Worm (Caenorhabditis elegans) whole organism, L2 larva: Measurements from ENCODE around the gene K12H6.12.

ENCODE experiments used
- C34F6.9 ChIP-seq: fragments of 150-350 bp; optimal IDR thresholded peaks from 2 replicates; lab custom pipeline; 2014; ENCODE audit warnings: missing biosample characterization, missing genetic modification characterization
- F13H6.1 ChIP-seq: sonication (generic microtip); optimal IDR thresholded peaks from 2 replicates; lab custom pipeline; 2016; ENCODE audit warnings: missing genetic modification characterization, missing compliant biosample characterization
- R02D3.7 ChIP-seq: fragments of 150-350 bp; optimal IDR thresholded peaks from 2 replicates; lab custom pipeline; 2014; ENCODE audit warnings: missing biosample characterization, missing genetic modification characterization
- ZK546.5 ChIP-seq: sonication (generic microtip); optimal IDR thresholded peaks from 2 replicates; lab custom pipeline; 2017; ENCODE audit warnings: missing biosample characterization, missing genetic modification characterization
- aly-2 ChIP-seq: fragments of 150-350 bp; optimal IDR thresholded peaks from 2 replicates; lab custom pipeline; 2014; ENCODE audit warnings: missing biosample characterization, missing genetic modification characterization
- ama-1 ChIP-seq: fragments of 150-350 bp; optimal IDR thresholded peaks from 2 replicates; lab custom pipeline; 2018; ENCODE audit warnings: inconsistent platforms
- blmp-1 ChIP-seq: sonication (generic microtip); optimal IDR thresholded peaks from 2 replicates; lab custom pipeline; 2017; ENCODE audit warnings: missing genetic modification characterization, mild to moderate bottlenecking, missing compliant biosample characterization, antibody characterized with exemption, moderate library complexity; ENCODE audit not compliant: insufficient read depth
- ceh-82 ChIP-seq: fragments of 150-350 bp; optimal IDR thresholded peaks from 2 replicates; lab custom pipeline; 2014; ENCODE audit warnings: missing biosample characterization, missing genetic modification characterization
- crh-2 ChIP-seq: sonication (generic microtip); optimal IDR thresholded peaks from 2 replicates; lab custom pipeline; 2017; ENCODE audit warnings: missing biosample characterization, missing genetic modification characterization
- egl-27 ChIP-seq: sonication (generic microtip); optimal IDR thresholded peaks from 3 replicates; lab custom pipeline; 2017; ENCODE audit warnings: missing biosample characterization, missing genetic modification reagents, missing genetic modification characterization
- elt-1 ChIP-seq: fragments of 150-350 bp; optimal IDR thresholded peaks from 2 replicates; lab custom pipeline; 2014; ENCODE audit warnings: missing biosample characterization, missing genetic modification characterization
- fos-1 ChIP-seq: fragments of 150-350 bp; optimal IDR thresholded peaks from 2 replicates; lab custom pipeline; 2014; ENCODE audit warnings: missing biosample characterization, missing genetic modification characterization
- gmeb-1 ChIP-seq: fragments of 150-350 bp; optimal IDR thresholded peaks from 2 replicates; lab custom pipeline; 2014; ENCODE audit warnings: missing biosample characterization, missing genetic modification characterization
- lin-13 ChIP-seq: fragments of 150-350 bp; optimal IDR thresholded peaks from 2 replicates; lab custom pipeline; 2014; ENCODE audit warnings: missing biosample characterization, missing genetic modification reagents, missing genetic modification characterization
- lsy-2 ChIP-seq, 2 experiments: fragments of 150-350 bp in 1 of 2; sonication (generic microtip) in 1 of 2; optimal IDR thresholded peaks; 2 replicates each; lab custom pipeline; 2014 to 2017; ENCODE audit warnings: missing biosample characterization in 2 of 2, missing genetic modification characterization in 2 of 2
- mab-5 ChIP-seq: fragments of 150-350 bp; optimal IDR thresholded peaks from 2 replicates; lab custom pipeline; 2014; ENCODE audit warnings: missing biosample characterization, missing genetic modification characterization
- mbf-1 ChIP-seq: sonication (generic microtip); optimal IDR thresholded peaks from 2 replicates; lab custom pipeline; 2017; ENCODE audit warnings: missing biosample characterization, missing genetic modification characterization
- mdl-1 ChIP-seq, 2 experiments: fragments of 150-350 bp in 1 of 2; sonication (generic microtip) in 1 of 2; optimal IDR thresholded peaks; 2 replicates each; lab custom pipeline; 2017; ENCODE audit warnings: missing biosample characterization in 2 of 2, missing genetic modification characterization in 2 of 2
- nhr-11 ChIP-seq: fragments of 150-350 bp; optimal IDR thresholded peaks from 2 replicates; lab custom pipeline; 2014; ENCODE audit warnings: missing biosample characterization, missing genetic modification characterization
- nhr-129 ChIP-seq: fragments of 150-350 bp; optimal IDR thresholded peaks from 2 replicates; lab custom pipeline; 2014; ENCODE audit warnings: missing biosample characterization, missing genetic modification characterization
- nhr-21 ChIP-seq: fragments of 150-350 bp; optimal IDR thresholded peaks from 2 replicates; lab custom pipeline; 2014; ENCODE audit warnings: missing biosample characterization, missing genetic modification characterization
- nhr-23 ChIP-seq: fragments of 150-350 bp; optimal IDR thresholded peaks from 2 replicates; lab custom pipeline; 2014; ENCODE audit warnings: missing biosample characterization, missing genetic modification reagents, missing genetic modification characterization
- nhr-237 ChIP-seq: fragments of 150-350 bp; optimal IDR thresholded peaks from 2 replicates; lab custom pipeline; 2014; ENCODE audit warnings: missing biosample characterization, missing genetic modification characterization
- nhr-25 ChIP-seq: fragments of 150-350 bp; sonication (generic microtip); optimal IDR thresholded peaks from 3 replicates; lab custom pipeline; 2014; ENCODE audit warnings: missing biosample characterization, missing genetic modification characterization
- nhr-6 ChIP-seq: fragments of 150-350 bp; optimal IDR thresholded peaks from 2 replicates; lab custom pipeline; 2014; ENCODE audit warnings: missing biosample characterization, missing genetic modification characterization
- nhr-77 ChIP-seq: fragments of 150-350 bp; optimal IDR thresholded peaks from 2 replicates; lab custom pipeline; 2014; ENCODE audit warnings: missing biosample characterization, missing genetic modification characterization
- sem-4 ChIP-seq: fragments of 150-350 bp; optimal IDR thresholded peaks from 2 replicates; lab custom pipeline; 2014; ENCODE audit warnings: missing biosample characterization, missing genetic modification reagents, missing genetic modification characterization
- skn-1 ChIP-seq: sonication (generic microtip); optimal IDR thresholded peaks from 2 replicates; lab custom pipeline; 2017; ENCODE audit warnings: missing biosample characterization, missing genetic modification characterization
- sma-3 ChIP-seq: sonication (generic microtip); optimal IDR thresholded peaks from 2 replicates; lab custom pipeline; 2016; ENCODE audit warnings: missing genetic modification reagents, missing genetic modification characterization, missing compliant biosample characterization
- sma-9 ChIP-seq, 2 experiments: fragments of 150-350 bp in 1 of 2; sonication (generic microtip) in 1 of 2; optimal IDR thresholded peaks; 2 replicates each; lab custom pipeline; 2014 to 2016; ENCODE audit warnings: missing genetic modification characterization in 2 of 2, mild to moderate bottlenecking in 1 of 2, missing biosample characterization in 1 of 2, missing compliant biosample characterization in 1 of 2, missing genetic modification reagents in 1 of 2, moderate library complexity in 1 of 2
- snpc-4 ChIP-seq: fragments of 150-350 bp; optimal IDR thresholded peaks from 2 replicates; lab custom pipeline; 2014; ENCODE audit warnings: missing biosample characterization, missing genetic modification characterization
- unc-39 ChIP-seq: fragments of 150-350 bp; optimal IDR thresholded peaks from 2 replicates; lab custom pipeline; 2014; ENCODE audit warnings: missing biosample characterization, missing genetic modification characterization
- unc-62 ChIP-seq: fragments of 150-350 bp; optimal IDR thresholded peaks from 2 replicates; lab custom pipeline; 2014; ENCODE audit warnings: missing biosample characterization, missing genetic modification reagents, missing genetic modification characterization
- zag-1 ChIP-seq: fragments of 150-350 bp; optimal IDR thresholded peaks from 2 replicates; lab custom pipeline; 2014; ENCODE audit warnings: missing biosample characterization, missing genetic modification characterization
- ztf-1 ChIP-seq: fragments of 200-800 bp; sonication (Bioruptor generic); conservative IDR thresholded peaks from 2 replicates; pipeline ENCODE4 v1.3.6; 2022; ENCODE audit warnings: missing genetic modification characterization, missing compliant biosample characterization
- ztf-4 ChIP-seq: fragments of 150-350 bp; optimal IDR thresholded peaks from 2 replicates; lab custom pipeline; 2014; ENCODE audit warnings: missing biosample characterization, missing genetic modification characterization

K12H6.12 gene

DNA sequence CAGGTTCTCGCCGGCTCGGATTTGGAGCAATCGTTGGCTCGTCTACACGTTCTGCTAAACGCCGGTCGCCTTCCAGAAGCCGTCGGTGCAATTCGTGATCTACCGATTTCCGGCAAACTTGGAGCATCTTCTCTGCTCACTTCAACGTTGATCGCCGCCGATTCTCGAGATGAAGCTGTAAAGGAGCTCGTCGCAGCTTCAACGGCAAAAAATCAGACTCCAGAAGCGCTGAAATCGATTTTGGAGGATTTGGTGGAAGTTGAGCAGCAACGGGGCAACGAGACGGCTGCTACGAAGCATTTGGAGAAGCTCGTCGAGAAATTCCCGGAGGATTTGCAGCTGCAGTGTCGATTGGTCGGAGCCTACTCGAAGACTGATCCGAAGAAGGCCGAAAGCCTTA, 16.3 kb upstream of the K12H6.12 start:
- TF ChIP-seq R02D3.7 (tag; lab: Kevin White, UChicago) = no peak
- TF ChIP-seq nhr-25 (tag; lab: Kevin White, UChicago) = no peak
- TF ChIP-seq mbf-1 (tag; lab: Kevin White, UChicago) = no peak
- TF ChIP-seq unc-39 = no peak
- TF ChIP-seq snpc-4 (tag; lab: Kevin White, UChicago) = no peak
- no peak for TF ChIP-seq nhr-237 (tag; lab: Kevin White, UChicago)
- no peak for TF ChIP-seq nhr-6 (tag; lab: Kevin White, UChicago)
- no peak for TF ChIP-seq crh-2 (tag; lab: Kevin White, UChicago)
- no peak for TF ChIP-seq fos-1 (tag; lab: Kevin White, UChicago)
- TF ChIP-seq nhr-11 (tag; lab: Kevin White, UChicago) = no peak
- TF ChIP-seq, all 48 proteins: peak for 0

DNA sequence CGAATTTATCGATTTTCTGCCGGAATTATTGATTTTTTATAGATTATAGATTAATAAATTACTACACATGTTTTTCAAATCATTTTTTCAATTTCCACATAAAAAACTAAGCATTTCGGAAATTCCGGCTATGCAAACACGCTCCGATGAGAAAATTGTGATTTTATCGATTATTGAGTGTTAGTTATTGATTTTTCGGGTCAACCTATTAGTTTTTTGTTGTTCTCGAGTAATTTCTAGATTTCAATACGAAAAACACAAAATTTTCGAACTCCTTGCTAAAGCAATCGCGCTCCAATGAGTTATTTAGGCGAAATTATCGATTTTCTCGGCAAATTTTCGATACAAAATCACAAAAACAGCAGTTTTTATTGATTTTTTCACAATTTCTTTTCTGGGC, 12.5 kb upstream of the K12H6.12 start:
- TF ChIP-seq unc-39 (no peak), ama-1 (no peak), skn-1 (tag; lab: Kevin White, UChicago) (no peak), mab-5 (tag; lab: Kevin White, UChicago) (no peak), fos-1 (tag; lab: Kevin White, UChicago) (no peak), ceh-82 (no peak), aly-2 (tag; lab: Kevin White, UChicago) (no peak)

DNA sequence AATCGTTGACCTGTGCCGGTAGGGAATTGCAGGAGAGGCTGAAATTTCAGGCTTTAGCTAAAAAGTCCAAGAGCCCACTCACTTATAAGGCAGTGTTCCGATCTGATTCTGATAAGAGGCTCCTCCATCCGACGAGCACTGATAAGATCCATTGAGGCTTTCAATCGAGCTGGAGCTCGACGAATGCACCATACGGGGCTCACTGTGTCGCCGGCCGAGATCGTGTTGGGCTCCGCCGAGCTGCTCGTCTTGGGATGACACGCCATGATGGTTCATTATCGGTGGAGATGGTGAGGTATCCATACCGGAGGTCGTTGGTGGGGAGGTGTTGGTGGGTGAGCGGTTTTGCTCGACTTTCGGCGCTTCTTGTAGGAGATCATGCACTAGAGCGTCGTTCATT, 11.5 kb upstream of the K12H6.12 start:
- TF ChIP-seq nhr-6 (tag; lab: Kevin White, UChicago) = no peak
- no peak for TF ChIP-seq aly-2 (tag; lab: Kevin White, UChicago)

DNA sequence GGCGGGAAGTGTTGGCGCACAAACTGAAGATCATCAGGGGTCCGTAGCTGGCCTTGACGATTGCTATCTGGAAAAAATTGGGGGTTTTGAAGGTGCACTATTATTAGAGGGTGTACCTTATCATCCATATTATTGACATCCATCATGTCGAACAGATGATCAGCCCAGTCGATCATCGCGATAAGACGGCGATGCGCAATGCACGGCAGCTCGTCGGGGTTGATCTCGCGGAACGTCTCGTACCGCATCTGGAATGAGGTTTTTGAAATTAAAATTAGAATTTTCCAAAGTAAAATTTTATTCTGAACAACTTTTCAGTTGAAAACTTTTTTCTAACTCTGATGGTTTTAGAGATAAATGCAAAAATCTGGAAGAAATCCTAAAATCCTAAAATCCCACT, 10.0 kb upstream of the K12H6.12 start:
- no peak for TF ChIP-seq zag-1 (tag; lab: Kevin White, UChicago)
- TF ChIP-seq sma-9 (GFP tag; optimal IDR thresholded peaks at IDR 0.05; lab: Kevin White, UChicago) = no peak
- no peak for TF ChIP-seq sma-9 (tag; optimal IDR thresholded peaks at IDR 0.05; lab: Kevin White, UChicago)
- TF ChIP-seq, all 48 proteins: peak for 0

DNA sequence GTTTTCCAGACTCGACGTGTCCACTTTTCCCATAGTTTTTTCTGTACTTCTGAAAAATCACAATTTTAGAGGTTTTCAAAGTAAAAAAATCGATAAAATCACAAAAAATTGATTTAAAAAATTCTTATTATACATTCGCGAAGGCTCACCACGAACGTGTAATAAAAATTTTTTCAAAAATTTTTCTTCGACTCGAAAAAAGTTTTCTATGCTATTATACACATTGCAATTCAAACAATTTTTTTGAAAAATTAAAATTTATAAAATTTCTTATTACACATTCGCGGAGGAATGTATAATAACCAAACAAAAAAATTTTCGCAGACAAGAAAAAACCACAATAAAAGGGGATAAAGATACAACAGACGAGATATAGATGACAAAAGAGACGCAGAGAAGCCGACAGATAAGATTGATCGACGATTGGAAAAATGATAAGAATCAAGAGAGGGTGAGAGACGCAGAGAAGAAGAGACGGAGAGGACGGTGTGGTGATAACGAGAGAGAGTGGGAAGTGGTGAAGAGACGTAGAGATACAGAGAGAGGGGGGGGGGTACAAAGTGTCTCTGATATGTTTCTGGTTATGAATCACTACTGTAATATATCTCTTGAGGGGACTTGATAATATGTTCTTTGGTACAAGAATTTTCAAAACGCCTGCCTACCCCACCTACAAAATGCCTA, 7.3 kb upstream of the K12H6.12 start, which contains the start of gene nhr-119:
nhr-119 (minus strand) TSS at position 51 of the 684 bp plus-strand sequence.
- TF ChIP-seq ztf-4 (tag; lab: Kevin White, UChicago) = peak; percentile 52
- peak; percentile 15 for TF ChIP-seq mab-5 (tag; lab: Kevin White, UChicago)
- peak; percentile 40 for TF ChIP-seq nhr-77 (tag; lab: Kevin White, UChicago)
- TF ChIP-seq sma-3 (GFP tag; lab: Kevin White, UChicago) = peak; percentile 96
- TF ChIP-seq elt-1 (tag; lab: Kevin White, UChicago) = peak; percentile 63
- TF ChIP-seq blmp-1 (tag; lab: Kevin White, UChicago) = peak; percentile 79
- TF ChIP-seq nhr-25 (tag; lab: Kevin White, UChicago) = peak; percentile 86
- no peak for TF ChIP-seq ama-1
- peak; percentile 30 for TF ChIP-seq nhr-129 (tag; lab: Kevin White, UChicago)
- TF ChIP-seq nhr-11 (tag; lab: Kevin White, UChicago) = no peak
- peak; percentile 79 for TF ChIP-seq lin-13
- TF ChIP-seq skn-1 (tag; lab: Kevin White, UChicago) = peak; percentile 46
- TF ChIP-seq mdl-1 (tag; optimal IDR thresholded peaks at IDR 0.05; lab: Kevin White, UChicago) = peak; percentile 53 to 65
- TF ChIP-seq sma-9 (GFP tag; optimal IDR thresholded peaks at IDR 0.05; lab: Kevin White, UChicago) = peak; percentile 93
- TF ChIP-seq sma-9 (tag; optimal IDR thresholded peaks at IDR 0.05; lab: Kevin White, UChicago) = no peak
- peak; percentile 44 for TF ChIP-seq nhr-6 (tag; lab: Kevin White, UChicago)
- peak; percentile 38 for TF ChIP-seq C34F6.9 (tag; lab: Kevin White, UChicago)
- no peak for TF ChIP-seq nhr-23 (tag; lab: Kevin White, UChicago)
- TF ChIP-seq ztf-1 (GFP tag; lab: Robert Waterston, UW) = no peak
- TF ChIP-seq gmeb-1 = peak; percentile 75
- peak; percentile 90 for TF ChIP-seq nhr-21 (tag; lab: Kevin White, UChicago)
- peak; percentile 77 for TF ChIP-seq egl-27 (tag; lab: Kevin White, UChicago)
- TF ChIP-seq lsy-2 (tag; optimal IDR thresholded peaks at IDR 0.05; lab: Kevin White, UChicago) = peak in 1 of 2 experiments; percentile 73
- TF ChIP-seq nhr-237 (tag; lab: Kevin White, UChicago) = no peak
- TF ChIP-seq sem-4 (tag; lab: Kevin White, UChicago) = peak; percentile 27
- no peak for TF ChIP-seq ZK546.5
- peak; percentile 85 for TF ChIP-seq F13H6.1
- TF ChIP-seq crh-2 (tag; lab: Kevin White, UChicago) = peak; percentile 66
- TF ChIP-seq unc-62 (GFP tag; lab: Kevin White, UChicago) = peak; percentile 47
- peak; percentile 94 for TF ChIP-seq fos-1 (tag; lab: Kevin White, UChicago)
